Worm (Caenorhabditis elegans) whole organism, mixed stage, embryonic: Measurements from ENCODE around the gene ZK185.1.

Source experiments
- ceh-43 ChIP-seq: fragments of 200-800 bp; sonication (Bioruptor generic); optimal IDR thresholded peaks from 2 replicates; lab custom pipeline; 2018; ENCODE audit warnings: mild to moderate bottlenecking, missing genetic modification characterization, moderate library complexity, missing compliant biosample characterization
- ces-1 ChIP-seq: fragments of 150-350 bp; optimal IDR thresholded peaks from 2 replicates; lab custom pipeline; 2014; ENCODE audit warnings: missing biosample characterization, missing genetic modification reagents, missing genetic modification characterization
- drap-1 ChIP-seq: fragments of 200-800 bp; sonication (Bioruptor generic); optimal IDR thresholded peaks from 3 replicates; lab custom pipeline; 2018; ENCODE audit warnings: mild to moderate bottlenecking, missing genetic modification characterization, missing compliant biosample characterization
- lin-13 ChIP-seq: fragments of 150-350 bp; optimal IDR thresholded peaks from 2 replicates; lab custom pipeline; 2014; ENCODE audit warnings: missing biosample characterization, missing genetic modification characterization
- lsy-2 ChIP-seq: fragments of 150-350 bp; optimal IDR thresholded peaks from 2 replicates; lab custom pipeline; 2014; ENCODE audit warnings: missing biosample characterization, missing genetic modification characterization
- mep-1 ChIP-seq: fragments of 150-350 bp; optimal IDR thresholded peaks from 2 replicates; lab custom pipeline; 2017; ENCODE audit warnings: missing biosample characterization, missing genetic modification reagents, missing genetic modification characterization, inconsistent platforms
- nhr-237 ChIP-seq: fragments of 150-350 bp; optimal IDR thresholded peaks from 2 replicates; lab custom pipeline; 2014; ENCODE audit warnings: missing biosample characterization, missing genetic modification characterization
- nhr-28 ChIP-seq: fragments of 150-350 bp; optimal IDR thresholded peaks from 2 replicates; lab custom pipeline; 2014; ENCODE audit warnings: missing biosample characterization, missing genetic modification characterization
- pha-4 ChIP-seq: fragments of 150-350 bp; optimal IDR thresholded peaks from 2 replicates; lab custom pipeline; 2018; ENCODE audit warnings: missing biosample characterization, missing genetic modification reagents, missing genetic modification characterization
- snpc-4 ChIP-seq: fragments of 150-350 bp; optimal IDR thresholded peaks from 2 replicates; lab custom pipeline; 2014; ENCODE audit warnings: missing biosample characterization, missing genetic modification characterization
- unc-39 ChIP-seq: fragments of 150-350 bp; optimal IDR thresholded peaks from 2 replicates; lab custom pipeline; 2014; ENCODE audit warnings: missing biosample characterization, missing genetic modification characterization
- unc-62 ChIP-seq: fragments of 150-350 bp; optimal IDR thresholded peaks from 2 replicates; lab custom pipeline; 2014; ENCODE audit warnings: missing biosample characterization, missing genetic modification reagents, missing genetic modification characterization
- ztf-11 ChIP-seq: fragments of 150-350 bp; optimal IDR thresholded peaks from 2 replicates; lab custom pipeline; 2014; ENCODE audit warnings: missing biosample characterization, missing genetic modification characterization

- no peak for TF ChIP-seq ces-1 (GFP tag; lab: Kevin White, UChicago)
- no peak for TF ChIP-seq lin-13 (tag; lab: Kevin White, UChicago)
- no peak for TF ChIP-seq unc-62
- TF ChIP-seq snpc-4 (tag; lab: Kevin White, UChicago) = no peak
- no peak for TF ChIP-seq drap-1 (GFP tag; lab: Kevin White, UChicago)
- TF ChIP-seq ztf-11 (tag; lab: Kevin White, UChicago) = no peak
- TF ChIP-seq nhr-237 (tag; lab: Kevin White, UChicago) = no peak
- no peak for TF ChIP-seq unc-39 (tag; lab: Kevin White, UChicago)
- no peak for TF ChIP-seq nhr-28
- TF ChIP-seq pha-4 = no peak
- TF ChIP-seq ceh-43 (GFP tag; lab: Kevin White, UChicago) = no peak
- no peak for TF ChIP-seq lsy-2 (tag; lab: Kevin White, UChicago)
- TF ChIP-seq mep-1 = no peak
These were observed 9.4 kb downstream of the ZK185.1 start for ce11 chrIV:4557731-4558130.
